Fruit fly (Drosophila melanogaster): Measurements from ENCODE around the gene Vps60.
A peak's percentile ranks its signal among the peaks of the same experiment; 100 is the strongest.

Gene Vps60

dm6 chr3L:17611864-17612505 is 9.4 kb downstream of the Vps60 start (continued):
- peak; percentile 87 to 93 for TF ChIP-seq Trl (optimal IDR thresholded peaks at IDR 0.05)
- no peak for TF ChIP-seq Trl (GFP tag; optimal IDR thresholded peaks at IDR 0.05)
- peak; percentile 84 for TF ChIP-seq Deaf1 (tag; optimal IDR thresholded peaks at IDR 0.05)
- peak; percentile 44; the same call in 1 of the 2 replicates for TF ChIP-seq CG4360 (GFP tag; IDR thresholded peaks at IDR 0.05)
- TF ChIP-seq hbn (GFP tag; IDR thresholded peaks at IDR 0.05; ENCODE audit: partially characterized antibody), result 0 out of 2 replicates have a peak, but pooled peaks have one; percentile 16
- peak; percentile 89 for TF ChIP-seq dm (GFP tag; optimal IDR thresholded peaks at IDR 0.05)
- peak; percentile 50 for TF ChIP-seq Max (GFP tag; optimal IDR thresholded peaks at IDR 0.05)
- TF ChIP-seq Hey (tag; optimal IDR thresholded peaks at IDR 0.05), result peak; percentile 19
- TF ChIP-seq YL-1 (GFP tag; optimal IDR thresholded peaks at IDR 0.05), result no peak
- 0 out of 3 replicates have a peak, but pooled peaks have one; percentile 30 for TF ChIP-seq CG14860 (GFP tag; IDR thresholded peaks at IDR 0.05; ENCODE audit: partially characterized antibody)
- TF ChIP-seq Bgb (GFP tag; IDR thresholded peaks at IDR 0.05; ENCODE audit: partially characterized antibody), result peak; percentile 37; the same call in 1 of the 2 replicates
- peak; percentile 18; the same call in 1 of the 2 replicates for TF ChIP-seq Ptx1 (GFP tag; IDR thresholded peaks at IDR 0.05)
- TF ChIP-seq Eip74EF (GFP tag; optimal IDR thresholded peaks at IDR 0.05), result peak in 1 of 2 experiments; percentile 65
- TF ChIP-seq vnd (GFP tag; IDR thresholded peaks at IDR 0.05; ENCODE audit: partially characterized antibody), result 0 out of 3 replicates have a peak, but pooled peaks have one; percentile 30
- TF ChIP-seq Pdp1 (GFP tag; optimal IDR thresholded peaks at IDR 0.05), result peak in 1 of 2 experiments; percentile 83
- TF ChIP-seq tx (GFP tag; optimal IDR thresholded peaks at IDR 0.05), result no peak
- TF ChIP-seq ato (GFP tag; IDR thresholded peaks at IDR 0.05; ENCODE audit: partially characterized antibody), result 0 out of 2 replicates have a peak, but pooled peaks have one; percentile 46
- TF ChIP-seq CG15269 (tag; optimal IDR thresholded peaks at IDR 0.05), result no peak
- peak; percentile 46 for TF ChIP-seq Med (GFP tag)
- peak; percentile 44; the same call in 2 of the 3 replicates for TF ChIP-seq knrl (GFP tag; IDR thresholded peaks at IDR 0.05; ENCODE audit: partially characterized antibody)
- no peak for TF ChIP-seq ara (GFP tag; IDR thresholded peaks at IDR 0.05)
- no peak for TF ChIP-seq CG3995 (GFP tag; optimal IDR thresholded peaks at IDR 0.05)
- peak; percentile 87 for TF ChIP-seq crol (GFP tag; IDR thresholded peaks at IDR 0.05)
- peak; percentile 57 for TF ChIP-seq CG6854 (GFP tag; optimal IDR thresholded peaks at IDR 0.05)
- TF ChIP-seq ftz-f1 (GFP tag; optimal IDR thresholded peaks at IDR 0.05), result peak; percentile 90
- 0 out of 2 replicates have a peak, but pooled peaks have one; percentile 18 for TF ChIP-seq sens-2 (GFP tag; IDR thresholded peaks at IDR 0.05)
- no peak for TF ChIP-seq Awh (GFP tag; IDR thresholded peaks at IDR 0.05)
- TF ChIP-seq sug (tag; optimal IDR thresholded peaks at IDR 0.05), result peak; percentile 21
- peak; percentile 89 for TF ChIP-seq z (GFP tag; IDR thresholded peaks at IDR 0.05)
- TF ChIP-seq sd (tag; optimal IDR thresholded peaks at IDR 0.05), result peak; percentile 12
- TF ChIP-seq row (GFP tag; IDR thresholded peaks at IDR 0.05), result no peak
- 0 out of 3 replicates have a peak, but pooled peaks have one; percentile 7 for TF ChIP-seq ase (GFP tag; IDR thresholded peaks at IDR 0.05)
- TF ChIP-seq CG8478 (optimal IDR thresholded peaks at IDR 0.05), result peak; percentile 86
- TF ChIP-seq lov (optimal IDR thresholded peaks at IDR 0.05), result no peak
- TF ChIP-seq lov (GFP tag; IDR thresholded peaks at IDR 0.05), result peak; percentile 48; the same call in 1 of the 3 replicates
- TF ChIP-seq nom (GFP tag; optimal IDR thresholded peaks at IDR 0.05), result peak; percentile 73
- peak; percentile 71 for TF ChIP-seq rib (GFP tag; IDR thresholded peaks at IDR 0.05)
- TF ChIP-seq CoRest (tag; optimal IDR thresholded peaks at IDR 0.05), result peak; percentile 30
- TF ChIP-seq Lim3 (GFP tag; IDR thresholded peaks at IDR 0.05), result no peak
- peak; percentile 10 for TF ChIP-seq CG2712 (tag; optimal IDR thresholded peaks at IDR 0.05)
- TF ChIP-seq CG8290 (GFP tag; optimal IDR thresholded peaks at IDR 0.05), result no peak
- TF ChIP-seq CG8290 (tag; optimal IDR thresholded peaks at IDR 0.05), result peak in 1 of 2 experiments; percentile 35
- peak; percentile 3 for TF ChIP-seq Abd-B (GFP tag; optimal IDR thresholded peaks at IDR 0.05)
- peak; percentile 42 for TF ChIP-seq HLHmδ (GFP tag; optimal IDR thresholded peaks at IDR 0.05)
- peak; percentile 94 for TF ChIP-seq cg (GFP tag; optimal IDR thresholded peaks at IDR 0.05)
- TF ChIP-seq Ets65A (GFP tag), result peak; percentile 72
- no peak for TF ChIP-seq Ravus (GFP tag; IDR thresholded peaks at IDR 0.05)
- no peak for TF ChIP-seq shn (GFP tag; optimal IDR thresholded peaks at IDR 0.05)
- peak; percentile 30 for TF ChIP-seq kni (GFP tag; optimal IDR thresholded peaks at IDR 0.05)
- TF ChIP-seq CG4424 (GFP tag; optimal IDR thresholded peaks at IDR 0.05), result no peak

Measured in whole organism, embryonic.